Fruit fly (Drosophila melanogaster): ENCODE results near the gene CG5321.

Gene CG5321

DNA sequence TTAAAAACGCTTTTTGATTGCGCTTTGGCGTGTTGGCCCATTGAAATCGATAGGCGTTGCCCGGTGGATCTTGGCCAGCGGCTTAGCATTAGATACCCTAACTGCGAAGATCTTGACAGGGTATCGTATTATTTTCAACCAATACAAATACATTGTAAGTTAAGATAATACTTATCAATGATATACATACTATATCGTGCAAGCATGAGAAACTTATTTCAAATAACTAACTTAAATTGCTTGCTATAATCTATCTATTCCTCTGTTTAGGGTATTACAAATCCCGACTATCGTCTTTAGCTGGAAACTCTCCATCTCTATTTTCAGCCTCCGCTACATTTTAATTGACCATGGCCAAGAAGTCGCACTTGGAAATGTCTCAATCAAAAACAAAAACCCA is 44.7 kb upstream of the CG5321 start (continued):
- TF ChIP-seq bab2 (GFP tag; optimal IDR thresholded peaks at IDR 0.05), result peak; percentile 4
- TF ChIP-seq bsh (GFP tag; optimal IDR thresholded peaks at IDR 0.05), result peak in 1 of 2 experiments; percentile 73
- no peak for TF ChIP-seq Optix (GFP tag; IDR thresholded peaks at IDR 0.05)
- peak; percentile 5 for TF ChIP-seq Fer1 (GFP tag; optimal IDR thresholded peaks at IDR 0.05)
- peak; percentile 80 for TF ChIP-seq CG1603 (tag; optimal IDR thresholded peaks at IDR 0.05)
- no peak for TF ChIP-seq pum (GFP tag; optimal IDR thresholded peaks at IDR 0.05)
- TF ChIP-seq CG8388 (GFP tag; optimal IDR thresholded peaks at IDR 0.05), result peak; percentile 28
- no peak for TF ChIP-seq hkb (optimal IDR thresholded peaks at IDR 0.05)
- TF ChIP-seq hkb (GFP tag; IDR thresholded peaks at IDR 0.05), result peak; percentile 45; the same call in 1 of the 2 replicates
- no peak for TF ChIP-seq CG16813 (GFP tag; IDR thresholded peaks at IDR 0.05; ENCODE audit: partially characterized antibody)
- peak; percentile 42; the same call in 1 of the 2 replicates for TF ChIP-seq seq (GFP tag; IDR thresholded peaks at IDR 0.05)
- TF ChIP-seq bigmax (GFP tag; optimal IDR thresholded peaks at IDR 0.05), result no peak
- TF ChIP-seq tin (GFP tag; optimal IDR thresholded peaks at IDR 0.05), result peak; percentile 38
- TF ChIP-seq CG5245 (GFP tag; optimal IDR thresholded peaks at IDR 0.05), result peak; percentile 13
- TF ChIP-seq unpg (GFP tag; optimal IDR thresholded peaks at IDR 0.05), result peak; percentile 57
- peak; percentile 64 for TF ChIP-seq CG17359 (tag; optimal IDR thresholded peaks at IDR 0.05)
- peak; percentile 45 for TF ChIP-seq row (GFP tag; IDR thresholded peaks at IDR 0.05)
- peak; percentile 68 for TF ChIP-seq Oli (tag; optimal IDR thresholded peaks at IDR 0.05)
- TF ChIP-seq Six4 (GFP tag; optimal IDR thresholded peaks at IDR 0.05), result peak; percentile 11
- peak; percentile 14 for TF ChIP-seq CG12659 (GFP tag; optimal IDR thresholded peaks at IDR 0.05)
- no peak for TF ChIP-seq CG30431 (GFP tag; optimal IDR thresholded peaks at IDR 0.05)
- TF ChIP-seq CG7556 (GFP tag; optimal IDR thresholded peaks at IDR 0.05), result peak; percentile 41
- TF ChIP-seq esg (GFP tag; conservative IDR thresholded peaks at IDR 0.05), result peak; percentile 39
- peak; percentile 25; the same call in 1 of the 2 replicates for TF ChIP-seq danr (GFP tag; IDR thresholded peaks at IDR 0.05)
- no peak for TF ChIP-seq p53 (GFP tag; optimal IDR thresholded peaks at IDR 0.05)
- TF ChIP-seq trem (tag; optimal IDR thresholded peaks at IDR 0.05), result peak; percentile 7
- TF ChIP-seq dmrt99B (tag; optimal IDR thresholded peaks at IDR 0.05), result peak; percentile 47
- TF ChIP-seq nerfin-1 (tag; optimal IDR thresholded peaks at IDR 0.05), result peak; percentile 38
- TF ChIP-seq MBD-R2 (GFP tag; IDR thresholded peaks at IDR 0.05), result no peak
- TF ChIP-seq sisA (GFP tag; IDR thresholded peaks at IDR 0.05), result peak; percentile 61
- peak; percentile 24; the same call in 1 of the 3 replicates for TF ChIP-seq CG7357 (GFP tag; IDR thresholded peaks at IDR 0.05)
- no peak for TF ChIP-seq CG42726 (GFP tag; IDR thresholded peaks at IDR 0.05; ENCODE audit: partially characterized antibody)
- TF ChIP-seq CG17328 (GFP tag; IDR thresholded peaks at IDR 0.05), result peak; percentile 41; the same call in 1 of the 2 replicates
- TF ChIP-seq CG11695 (GFP tag; IDR thresholded peaks at IDR 0.05), result 0 out of 3 replicates have a peak, but pooled peaks have one; percentile 27
- TF ChIP-seq scrt (GFP tag; optimal IDR thresholded peaks at IDR 0.05), result no peak
- peak; percentile 37 for TF ChIP-seq Hsf (GFP tag; optimal IDR thresholded peaks at IDR 0.05)
- TF ChIP-seq lmd (GFP tag; IDR thresholded peaks at IDR 0.05), result peak; percentile 50
- peak; percentile 22 for TF ChIP-seq CG18599 (GFP tag; optimal IDR thresholded peaks at IDR 0.05)
- TF ChIP-seq CG8924 (tag; optimal IDR thresholded peaks at IDR 0.05), result peak; percentile 61
- peak; percentile 14 for TF ChIP-seq CG9437 (GFP tag; optimal IDR thresholded peaks at IDR 0.05)
- TF ChIP-seq Taf1 (GFP tag; IDR thresholded peaks at IDR 0.05), result no peak
- TF ChIP-seq Meics (GFP tag; optimal IDR thresholded peaks at IDR 0.05), result peak; percentile 18
- peak; percentile 43 for TF ChIP-seq vvl (GFP tag; IDR thresholded peaks at IDR 0.05)
- peak; percentile 20; the same call in 1 of the 2 replicates for TF ChIP-seq ttk (GFP tag; IDR thresholded peaks at IDR 0.05)
- peak; percentile 38 for TF ChIP-seq CG14710 (tag; optimal IDR thresholded peaks at IDR 0.05)
- peak; percentile 44; the same call in 2 of the 3 replicates for TF ChIP-seq CG14050 (GFP tag; IDR thresholded peaks at IDR 0.05)
- TF ChIP-seq CG1529 (GFP tag; optimal IDR thresholded peaks at IDR 0.05), result peak; percentile 38
- peak; percentile 60 for TF ChIP-seq CG10979 (tag; optimal IDR thresholded peaks at IDR 0.05)
- peak; percentile 21 for TF ChIP-seq CG12769 (tag; optimal IDR thresholded peaks at IDR 0.05)
- TF ChIP-seq ap (GFP tag; IDR thresholded peaks at IDR 0.05), result 0 out of 2 replicates have a peak, but pooled peaks have one; percentile 15
- 0 out of 3 replicates have a peak, but pooled peaks have one; percentile 51 for TF ChIP-seq ken (GFP tag; IDR thresholded peaks at IDR 0.05)

All from whole organism, embryonic.